Fruit fly (Drosophila melanogaster) whole organism, wandering third instar larva: Measurements from ENCODE around the gene strat.
A peak's percentile ranks its signal among the peaks of the same experiment; 100 is the strongest.

Source experiments
- Abd-B ChIP-seq: fragments of >200 bp; optimal IDR thresholded peaks from 2 replicates; lab custom pipeline; 2017; ENCODE audit warnings: missing biosample characterization, missing genetic modification characterization
- CG9705 ChIP-seq: fragments of 200-800 bp; sonication (Bioruptor generic); optimal IDR thresholded peaks from 2 replicates; lab custom pipeline; 2018; ENCODE audit warnings: missing biosample characterization, mild to moderate bottlenecking, missing genetic modification characterization
- GATAd ChIP-seq: sonication (Bioruptor generic); optimal IDR thresholded peaks from 2 replicates; lab custom pipeline; 2016; ENCODE audit warnings: missing biosample characterization, missing genetic modification characterization
- Hr78 ChIP-seq: fragments of >200 bp; optimal IDR thresholded peaks from 2 replicates; lab custom pipeline; 2017; ENCODE audit warnings: missing biosample characterization, missing genetic modification characterization
- Mio ChIP-seq: sonication (Bioruptor generic); optimal IDR thresholded peaks from 2 replicates; lab custom pipeline; 2016; ENCODE audit warnings: missing biosample characterization, missing genetic modification characterization
- OdsH ChIP-seq: fragments of 200-800 bp; sonication (Bioruptor generic); optimal IDR thresholded peaks from 2 replicates; lab custom pipeline; 2016; ENCODE audit warnings: missing biosample characterization, mild to moderate bottlenecking, missing genetic modification characterization
- Sp1 ChIP-seq: fragments of 200-800 bp; sonication (Bioruptor generic); optimal IDR thresholded peaks from 3 replicates; lab custom pipeline; 2019; ENCODE audit warnings: missing biosample characterization, mild to moderate bottlenecking, missing genetic modification characterization, moderate library complexity
- ey ChIP-seq: fragments of 200-800 bp; sonication (Bioruptor generic); optimal IDR thresholded peaks from 2 replicates; lab custom pipeline; 2016; ENCODE audit warnings: missing biosample characterization, missing genetic modification characterization
- fru ChIP-seq: fragments of 200-800 bp; sonication (Bioruptor generic); optimal IDR thresholded peaks from 3 replicates; lab custom pipeline; 2016; ENCODE audit warnings: missing biosample characterization, mild to moderate bottlenecking, missing genetic modification characterization
- h ChIP-seq: fragments of 200-800 bp; sonication (Bioruptor generic); optimal IDR thresholded peaks from 3 replicates; lab custom pipeline; 2016; ENCODE audit warnings: missing biosample characterization, mild to moderate bottlenecking, missing genetic modification characterization
- psq ChIP-seq: fragments of 200-800 bp; sonication (Bioruptor generic); optimal IDR thresholded peaks from 3 replicates; lab custom pipeline; 2017; ENCODE audit warnings: missing biosample characterization, mild to moderate bottlenecking, missing genetic modification characterization, moderate library complexity
- sage ChIP-seq: fragments of 200-800 bp; sonication (Bioruptor generic); optimal IDR thresholded peaks from 2 replicates; lab custom pipeline; 2016; ENCODE audit warnings: missing biosample characterization, mild to moderate bottlenecking, missing genetic modification characterization
- woc ChIP-seq: sonication (Bioruptor generic); optimal IDR thresholded peaks from 2 replicates; lab custom pipeline; 2016; ENCODE audit warnings: missing biosample characterization, mild to moderate bottlenecking, missing genetic modification characterization

dm6 chr2L:8362273-8362954 is 42.3 kb downstream of the strat start, which contains the start of gene CG7627:
- peak; percentile 89 for TF ChIP-seq fru (GFP tag; lab: Kevin White, UChicago)
- TF ChIP-seq OdsH (GFP tag; lab: Kevin White, UChicago), result peak; percentile 91
- peak; percentile 53 for TF ChIP-seq CG9705 (GFP tag; lab: Kevin White, UChicago)
- peak; percentile 48 for TF ChIP-seq sage
- TF ChIP-seq h, result peak; percentile 89
- peak; percentile 93 for TF ChIP-seq woc (GFP tag; lab: Kevin White, UChicago)
- no peak for TF ChIP-seq Mio (GFP tag; lab: Kevin White, UChicago)
- peak; percentile 74 for TF ChIP-seq Sp1 (GFP tag; lab: Kevin White, UChicago)
- peak; percentile 90 for TF ChIP-seq ey (GFP tag; lab: Kevin White, UChicago)
- TF ChIP-seq Hr78 (GFP tag; lab: Kevin White, UChicago), result no peak
- no peak for TF ChIP-seq Abd-B (GFP tag; lab: Kevin White, UChicago)
- peak; percentile 82 for TF ChIP-seq psq (GFP tag; lab: Kevin White, UChicago)
- no peak for TF ChIP-seq GATAd
